Fruit fly (Drosophila melanogaster) whole organism, embryonic: Measurements from ENCODE around the gene SecCl.

Experiments
- Antp ChIP-seq: fragments of 200-800 bp; sonication (Bioruptor generic); optimal IDR thresholded peaks from 3 replicates; lab custom pipeline; 2016; ENCODE audit warnings: missing biosample characterization, missing genetic modification characterization
- CG10979 ChIP-seq: fragments of 200-800 bp; sonication (Bioruptor generic); optimal IDR thresholded peaks from 2 replicates; lab custom pipeline; 2018; ENCODE audit warnings: missing biosample characterization, mild to moderate bottlenecking, missing genetic modification characterization, moderate library complexity
- CG11247 ChIP-seq: fragments of 200-800 bp; sonication (Bioruptor generic); IDR thresholded peaks from 2 replicates; pipeline ENCODE4 v1.3.6; 2022; ENCODE audit warnings: missing biosample characterization, missing genetic modification characterization
- CG11398 ChIP-seq: fragments of 200-800 bp; sonication (Bioruptor generic); optimal IDR thresholded peaks from 2 replicates; lab custom pipeline; 2016; ENCODE audit warnings: missing biosample characterization, missing genetic modification characterization
- CG12071 ChIP-seq: fragments of 200-800 bp; sonication (Bioruptor generic); optimal IDR thresholded peaks from 3 replicates; lab custom pipeline; 2018; ENCODE audit warnings: missing biosample characterization, mild to moderate bottlenecking, missing genetic modification characterization
- CG12299 ChIP-seq: fragments of 200-800 bp; sonication (Bioruptor generic); optimal IDR thresholded peaks from 2 replicates; lab custom pipeline; 2018; ENCODE audit warnings: missing biosample characterization, mild to moderate bottlenecking, missing genetic modification characterization
- CG12769 ChIP-seq: fragments of 200-800 bp; sonication (Bioruptor generic); optimal IDR thresholded peaks from 2 replicates; lab custom pipeline; 2019; ENCODE audit warnings: missing biosample characterization, mild to moderate bottlenecking, missing genetic modification characterization, moderate library complexity
- CG13424 ChIP-seq: fragments of 200-800 bp; sonication (Bioruptor generic); optimal IDR thresholded peaks from 2 replicates; lab custom pipeline; 2019; ENCODE audit warnings: missing biosample characterization, mild to moderate bottlenecking, missing genetic modification characterization, moderate library complexity
- CG14014 ChIP-seq: fragments of 200-800 bp; sonication (Bioruptor generic); IDR thresholded peaks from 2 replicates; pipeline ENCODE4 v1.3.6; 2022; ENCODE audit warnings: missing biosample characterization, missing genetic modification characterization
- CG15073 ChIP-seq: fragments of 200-800 bp; sonication (Bioruptor generic); optimal IDR thresholded peaks from 2 replicates; lab custom pipeline; 2016; ENCODE audit warnings: missing biosample characterization, missing genetic modification characterization
- CG1529 ChIP-seq: fragments of 200-800 bp; sonication (Bioruptor generic); optimal IDR thresholded peaks from 3 replicates; lab custom pipeline; 2018; ENCODE audit warnings: missing biosample characterization, missing genetic modification characterization
- CG17802 ChIP-seq: fragments of 200-800 bp; sonication (Bioruptor generic); optimal IDR thresholded peaks from 2 replicates; lab custom pipeline; 2018; ENCODE audit warnings: missing biosample characterization, mild to moderate bottlenecking, missing genetic modification characterization, moderate library complexity
- CG18599 ChIP-seq: fragments of 200-800 bp; sonication (Bioruptor generic); optimal IDR thresholded peaks from 3 replicates; lab custom pipeline; 2017; ENCODE audit warnings: missing biosample characterization, missing genetic modification characterization, mild to moderate bottlenecking, moderate library complexity, missing genetic modification reagents
- CG2116 ChIP-seq: fragments of 200-800 bp; sonication (Bioruptor generic); optimal IDR thresholded peaks from 3 replicates; lab custom pipeline; 2018; ENCODE audit warnings: missing biosample characterization, mild to moderate bottlenecking, missing genetic modification characterization
- CG3065 ChIP-seq: fragments of 200-800 bp; sonication (Bioruptor generic); optimal IDR thresholded peaks from 2 replicates; lab custom pipeline; 2016; ENCODE audit warnings: missing biosample characterization, missing genetic modification characterization
- CG3407 ChIP-seq: fragments of 200-800 bp; sonication (Bioruptor generic); optimal IDR thresholded peaks from 2 replicates; lab custom pipeline; 2018; ENCODE audit warnings: missing biosample characterization, mild to moderate bottlenecking, missing genetic modification characterization
- CG34422 ChIP-seq: fragments of 200-800 bp; sonication (Bioruptor generic); IDR thresholded peaks from 3 replicates; pipeline ENCODE4 v1.3.6; 2022; ENCODE audit warnings: missing biosample characterization, missing genetic modification characterization
- CG4360 ChIP-seq: fragments of 200-800 bp; sonication (Bioruptor generic); IDR thresholded peaks from 2 replicates; pipeline ENCODE4 v1.3.6; 2022; ENCODE audit warnings: missing biosample characterization, missing genetic modification characterization
- CG5953 ChIP-seq: fragments of 200-800 bp; sonication (Bioruptor generic); IDR thresholded peaks from 2 replicates; pipeline ENCODE4 v1.3.6; 2022; ENCODE audit warnings: missing biosample characterization, missing genetic modification characterization
- CG7556 ChIP-seq: fragments of 200-800 bp; sonication (Bioruptor generic); optimal IDR thresholded peaks from 2 replicates; lab custom pipeline; 2017; ENCODE audit warnings: missing biosample characterization, mild to moderate bottlenecking, missing genetic modification characterization
- CG8281 ChIP-seq: fragments of 200-800 bp; sonication (Bioruptor generic); optimal IDR thresholded peaks from 2 replicates; lab custom pipeline; 2018; ENCODE audit warnings: missing biosample characterization, mild to moderate bottlenecking, missing genetic modification characterization, moderate library complexity
- Drgx ChIP-seq: fragments of 200-800 bp; sonication (Bioruptor generic); IDR thresholded peaks from 2 replicates; pipeline ENCODE4 v1.3.6; 2022; ENCODE audit warnings: missing biosample characterization, missing genetic modification characterization
- Eip74EF ChIP-seq, 2 experiments: fragments of 200-800 bp in 1 of 2; fragments of >200 bp in 1 of 2; sonication (Bioruptor generic) in 1 of 2; optimal IDR thresholded peaks; 2 replicates each; lab custom pipeline; 2017 to 2019; ENCODE audit warnings: missing biosample characterization in 2 of 2, missing genetic modification characterization in 2 of 2, mild to moderate bottlenecking in 1 of 2, moderate library complexity in 1 of 2
- HLHmδ ChIP-seq: fragments of 200-800 bp; sonication (Bioruptor generic); optimal IDR thresholded peaks from 2 replicates; lab custom pipeline; 2018; ENCODE audit warnings: missing biosample characterization, mild to moderate bottlenecking, missing genetic modification characterization, moderate library complexity
- Lhr ChIP-seq: fragments of 200-800 bp; sonication (Bioruptor generic); optimal IDR thresholded peaks from 3 replicates; lab custom pipeline; 2017; ENCODE audit warnings: mild to moderate bottlenecking, missing biosample characterization, missing genetic modification reagents, missing genetic modification characterization
- MTF-1 ChIP-seq: fragments of 200-800 bp; sonication (Bioruptor generic); optimal IDR thresholded peaks from 2 replicates; lab custom pipeline; 2018; ENCODE audit warnings: missing biosample characterization, mild to moderate bottlenecking, missing genetic modification characterization, borderline replicate concordance
- Neu2 ChIP-seq: fragments of 200-800 bp; sonication (Bioruptor generic); optimal IDR thresholded peaks from 3 replicates; lab custom pipeline; 2016; ENCODE audit warnings: missing biosample characterization, missing genetic modification characterization, borderline replicate concordance
- Nf-YC ChIP-seq: fragments of 200-800 bp; optimal IDR thresholded peaks from 3 replicates; lab custom pipeline; 2019; ENCODE audit warnings: missing biosample characterization, mild to moderate bottlenecking, missing genetic modification characterization, moderate library complexity
- Opbp ChIP-seq: fragments of 200-800 bp; sonication (Bioruptor generic); IDR thresholded peaks from 3 replicates; pipeline ENCODE4 v1.3.6; 2022; ENCODE audit warnings: missing biosample characterization, missing genetic modification characterization; ENCODE audit not compliant: partially characterized antibody
- Pdp1 ChIP-seq, 2 experiments: fragments of 200-800 bp; sonication (Bioruptor generic); optimal IDR thresholded peaks; 3 replicates each; lab custom pipeline; 2016; ENCODE audit warnings: missing biosample characterization in 2 of 2, missing genetic modification characterization in 2 of 2, mild to moderate bottlenecking in 1 of 2, moderate library complexity in 1 of 2
- Ravus ChIP-seq: fragments of 200-800 bp; sonication (Bioruptor generic); IDR thresholded peaks from 2 replicates; pipeline ENCODE4 v1.3.6; 2022; ENCODE audit warnings: missing biosample characterization, missing genetic modification characterization
- Taf1 ChIP-seq: fragments of 200-800 bp; sonication (Bioruptor generic); IDR thresholded peaks from 2 replicates; pipeline ENCODE4 v1.3.6; 2022; ENCODE audit warnings: missing biosample characterization, missing genetic modification characterization
- Usf ChIP-seq: fragments of 200-800 bp; sonication (Bioruptor generic); optimal IDR thresholded peaks from 2 replicates; lab custom pipeline; 2017; ENCODE audit warnings: missing genotype, missing biosample characterization, missing genetic modification characterization
- Xrp1 ChIP-seq: fragments of 200-800 bp; sonication (Bioruptor generic); IDR thresholded peaks from 2 replicates; pipeline ENCODE4 v1.3.6; 2022; ENCODE audit warnings: missing biosample characterization, missing genetic modification characterization
- bigmax ChIP-seq: fragments of 200-800 bp; sonication (Bioruptor generic); optimal IDR thresholded peaks from 2 replicates; lab custom pipeline; 2018; ENCODE audit warnings: missing biosample characterization, mild to moderate bottlenecking, missing genetic modification characterization
- bowl ChIP-seq: fragments of 200-800 bp; sonication (Bioruptor generic); IDR thresholded peaks from 2 replicates; pipeline ENCODE4 v1.3.6; 2022; ENCODE audit warnings: missing biosample characterization, missing genetic modification characterization
- chn ChIP-seq: fragments of 200-800 bp; sonication (Bioruptor generic); optimal IDR thresholded peaks from 2 replicates; lab custom pipeline; 2016; ENCODE audit warnings: missing biosample characterization, missing genetic modification characterization
- corto ChIP-seq: fragments of 200-800 bp; sonication (Bioruptor generic); optimal IDR thresholded peaks from 2 replicates; lab custom pipeline; 2016; ENCODE audit warnings: missing biosample characterization, mild to moderate bottlenecking, missing genetic modification characterization, moderate library complexity
- emc ChIP-seq: fragments of 200-800 bp; sonication (Bioruptor generic); optimal IDR thresholded peaks from 2 replicates; lab custom pipeline; 2016; ENCODE audit warnings: missing biosample characterization, missing genetic modification characterization
- gcm ChIP-seq: fragments of 200-800 bp; sonication (Bioruptor generic); optimal IDR thresholded peaks from 2 replicates; lab custom pipeline; 2019; ENCODE audit warnings: missing biosample characterization, mild to moderate bottlenecking, missing genetic modification characterization, moderate library complexity
- her ChIP-seq: fragments of 200-800 bp; sonication (Bioruptor generic); optimal IDR thresholded peaks from 2 replicates; lab custom pipeline; 2016; ENCODE audit warnings: missing biosample characterization, missing genetic modification characterization
- klu ChIP-seq: fragments of 200-800 bp; sonication (Bioruptor generic); IDR thresholded peaks from 2 replicates; pipeline ENCODE4 v1.3.6; 2022; ENCODE audit warnings: missing biosample characterization, missing genetic modification characterization
- maf-S ChIP-seq: fragments of 200-800 bp; sonication (Bioruptor generic); optimal IDR thresholded peaks from 2 replicates; lab custom pipeline; 2016; ENCODE audit warnings: missing biosample characterization, missing genetic modification characterization
- pfk ChIP-seq: fragments of 200-800 bp; sonication (Bioruptor generic); optimal IDR thresholded peaks from 2 replicates; lab custom pipeline; 2018; ENCODE audit warnings: missing biosample characterization, mild to moderate bottlenecking, missing genetic modification characterization, moderate library complexity
- pros ChIP-seq: fragments of 200-800 bp; sonication (Bioruptor generic); optimal IDR thresholded peaks from 3 replicates; lab custom pipeline; 2019; ENCODE audit warnings: missing biosample characterization, mild to moderate bottlenecking, missing genetic modification characterization, moderate library complexity
- sens ChIP-seq: fragments of 200-800 bp; sonication (Bioruptor generic); peaks from one replicate; lab custom pipeline; 2016; ENCODE audit warnings: missing biosample characterization, missing genetic modification characterization
- shn ChIP-seq: fragments of 200-800 bp; sonication (Bioruptor generic); optimal IDR thresholded peaks from 3 replicates; lab custom pipeline; 2016; ENCODE audit warnings: missing biosample characterization, missing genetic modification characterization
- sug ChIP-seq: fragments of 200-800 bp; optimal IDR thresholded peaks from 2 replicates; lab custom pipeline; 2019; ENCODE audit warnings: missing biosample characterization, mild to moderate bottlenecking, missing genetic modification characterization, moderate library complexity
- usp ChIP-seq: fragments of >200 bp; optimal IDR thresholded peaks from 2 replicates; lab custom pipeline; 2017; ENCODE audit warnings: missing biosample characterization, missing genetic modification characterization

Gene SecCl

dm6 chr3L:17513893-17514616 is 44.1 kb downstream of the SecCl start, which contains the start of the genes U4-U6-60K and CG7564 (continued):
- TF ChIP-seq Pdp1 (GFP tag; optimal IDR thresholded peaks at IDR 0.05; lab: Kevin White, UChicago) (peak; percentile 28 to 60), shn (GFP tag; lab: Kevin White, UChicago) (peak; percentile 5), CG4360 (GFP tag; lab: Robert Waterston, UW) (no peak; the same call in 1 of the 2 replicates), Opbp (GFP tag; lab: Robert Waterston, UW) (peak; percentile 97), CG34422 (peak; percentile 33; the same call in 1 of the 3 replicates), sug (tag; lab: Kevin White, UChicago) (peak; percentile 74), gcm (GFP tag; lab: Kevin White, UChicago) (no peak), CG3065 (GFP tag; lab: Kevin White, UChicago) (peak; percentile 31), Drgx (GFP tag; lab: Robert Waterston, UW) (no peak), CG7556 (peak; percentile 69), maf-S (peak; percentile 28), Xrp1 (peak; percentile 38), CG15073 (no peak), Usf (GFP tag; lab: Kevin White, UChicago) (peak; percentile 55), CG1529 (GFP tag; lab: Kevin White, UChicago) (no peak), CG12071 (GFP tag; lab: Kevin White, UChicago) (no peak), sens (GFP tag; lab: Kevin White, UChicago) (peak; percentile 90), CG8281 (tag; lab: Kevin White, UChicago) (no peak), corto (GFP tag; lab: Kevin White, UChicago) (peak; percentile 47), CG12299 (peak; percentile 11), CG18599 (GFP tag; lab: Kevin White, UChicago) (peak; percentile 63), chn (GFP tag; lab: Kevin White, UChicago) (peak; percentile 63), MTF-1 (GFP tag; lab: Kevin White, UChicago) (no peak), CG11247 (0 out of 2 replicates have a peak, but pooled peaks have one; percentile 43), Ravus (GFP tag; lab: Robert Waterston, UW) (no peak), CG2116 (peak; percentile 62), CG3407 (GFP tag; lab: Kevin White, UChicago) (peak; percentile 3), emc (GFP tag; lab: Kevin White, UChicago) (peak; percentile 44), CG13424 (peak; percentile 56), Lhr (GFP tag; lab: Kevin White, UChicago) (peak; percentile 51), Taf1 (0 out of 2 replicates have a peak, but pooled peaks have one; percentile 33), CG17802 (tag; lab: Kevin White, UChicago) (no peak), usp (GFP tag; lab: Kevin White, UChicago) (no peak), pfk (GFP tag; lab: Kevin White, UChicago) (no peak), CG12769 (no peak), Antp (peak; percentile 53), Eip74EF (GFP tag; optimal IDR thresholded peaks at IDR 0.05; lab: Kevin White, UChicago) (no peak), bowl (no peak), klu (GFP tag; lab: Robert Waterston, UW) (peak; percentile 48; the same call in 1 of the 2 replicates), CG11398 (GFP tag; lab: Kevin White, UChicago) (no peak), CG5953 (GFP tag; lab: Robert Waterston, UW) (no peak), bigmax (GFP tag; lab: Kevin White, UChicago) (no peak), CG10979 (tag; lab: Kevin White, UChicago) (peak; percentile 32), Nf-YC (tag; lab: Kevin White, UChicago) (peak; percentile 67), her (GFP tag; lab: Kevin White, UChicago) (no peak), HLHmδ (no peak), Neu2 (GFP tag; lab: Kevin White, UChicago) (no peak), CG14014 (GFP tag; lab: Robert Waterston, UW) (no peak; the same call in 1 of the 2 replicates), pros (no peak)
